Fruit fly (Drosophila melanogaster) whole organism, embryonic: ENCODE measurements around the gene CG5828.

Experiments used
- BEAF-32 ChIP-seq: fragments of 200-800 bp; sonication (Bioruptor generic); optimal IDR thresholded peaks from 3 replicates; lab custom pipeline; 2017; ENCODE audit warnings: missing biosample characterization, missing genetic modification characterization, mild to moderate bottlenecking, moderate library complexity, missing genetic modification reagents
- CG10274 ChIP-seq: fragments of 200-800 bp; sonication (Bioruptor generic); optimal IDR thresholded peaks from 3 replicates; lab custom pipeline; 2017; ENCODE audit warnings: missing biosample characterization, mild to moderate bottlenecking, missing genetic modification characterization
- CG10462 ChIP-seq: fragments of 200-800 bp; sonication (Bioruptor generic); optimal IDR thresholded peaks from 2 replicates; lab custom pipeline; 2016; ENCODE audit warnings: missing biosample characterization, missing genetic modification characterization
- CG11504 ChIP-seq: fragments of 200-800 bp; sonication (Bioruptor generic); optimal IDR thresholded peaks from 3 replicates; lab custom pipeline; 2019; ENCODE audit warnings: missing biosample characterization, mild to moderate bottlenecking, missing genetic modification characterization, moderate library complexity
- CG12155 ChIP-seq: fragments of 200-800 bp; sonication (Bioruptor generic); optimal IDR thresholded peaks from 3 replicates; lab custom pipeline; 2016; ENCODE audit warnings: missing biosample characterization, missing genetic modification characterization
- CG12391 ChIP-seq: fragments of 200-800 bp; sonication (Bioruptor generic); optimal IDR thresholded peaks from 3 replicates; lab custom pipeline; 2018; ENCODE audit warnings: missing biosample characterization, mild to moderate bottlenecking, missing genetic modification characterization, moderate library complexity
- CG12659 ChIP-seq: fragments of 200-800 bp; sonication (Bioruptor generic); optimal IDR thresholded peaks from 3 replicates; lab custom pipeline; 2017; ENCODE audit warnings: mild to moderate bottlenecking, missing biosample characterization, missing genetic modification reagents, missing genetic modification characterization
- CG13287 ChIP-seq: fragments of 200-800 bp; sonication (Bioruptor generic); IDR thresholded peaks from 2 replicates; pipeline ENCODE4 v1.3.6; 2022; ENCODE audit warnings: missing biosample characterization, missing genetic modification characterization; ENCODE audit not compliant: partially characterized antibody
- CG16813 ChIP-seq: fragments of 200-800 bp; sonication (Bioruptor generic); IDR thresholded peaks from 3 replicates; pipeline ENCODE4 v1.3.6; 2022; ENCODE audit warnings: missing biosample characterization, missing genetic modification characterization; ENCODE audit not compliant: partially characterized antibody
- CG17361 ChIP-seq: fragments of 200-800 bp; sonication (Bioruptor generic); IDR thresholded peaks from 3 replicates; pipeline ENCODE4 v1.3.6; 2022; ENCODE audit warnings: missing biosample characterization, missing genetic modification characterization
- CG2129 ChIP-seq: fragments of 200-800 bp; sonication (Bioruptor generic); IDR thresholded peaks from 2 replicates; pipeline ENCODE4 v1.3.6; 2022; ENCODE audit warnings: missing biosample characterization, missing genetic modification characterization; ENCODE audit not compliant: partially characterized antibody
- CG3065 ChIP-seq: fragments of 200-800 bp; sonication (Bioruptor generic); optimal IDR thresholded peaks from 2 replicates; lab custom pipeline; 2016; ENCODE audit warnings: missing biosample characterization, missing genetic modification characterization
- CG31441 ChIP-seq: fragments of 200-800 bp; sonication (Bioruptor generic); IDR thresholded peaks from 2 replicates; pipeline ENCODE4 v1.3.6; 2022; ENCODE audit warnings: missing biosample characterization, missing genetic modification characterization
- CG34224 ChIP-seq: fragments of 200-800 bp; sonication (Bioruptor generic); IDR thresholded peaks from 3 replicates; pipeline ENCODE4 v1.3.6; 2022; ENCODE audit warnings: missing biosample characterization, missing genetic modification characterization; ENCODE audit not compliant: partially characterized antibody
- CG34376 ChIP-seq: fragments of 200-800 bp; sonication (Bioruptor generic); optimal IDR thresholded peaks from 2 replicates; lab custom pipeline; 2018; ENCODE audit warnings: missing biosample characterization, mild to moderate bottlenecking, missing genetic modification characterization
- CG4617 ChIP-seq: fragments of 200-800 bp; sonication (Bioruptor generic); optimal IDR thresholded peaks from 3 replicates; lab custom pipeline; 2016; ENCODE audit warnings: missing biosample characterization, missing genetic modification characterization, borderline replicate concordance
- CG6791 ChIP-seq: fragments of 200-800 bp; sonication (Bioruptor generic); IDR thresholded peaks from 3 replicates; pipeline ENCODE4 v1.3.6; 2022; ENCODE audit warnings: missing biosample characterization, missing genetic modification characterization; ENCODE audit not compliant: partially characterized antibody
- CG8478 ChIP-seq: fragments of >200 bp; optimal IDR thresholded peaks from 2 replicates; lab custom pipeline; 2018
- CG9797 ChIP-seq: fragments of 200-800 bp; sonication (Bioruptor generic); optimal IDR thresholded peaks from 3 replicates; lab custom pipeline; 2018; ENCODE audit warnings: missing biosample characterization, mild to moderate bottlenecking, missing genetic modification characterization
- Dll ChIP-seq: fragments of 200-800 bp; sonication (Bioruptor generic); IDR thresholded peaks from 4 replicates; pipeline ENCODE4 v1.3.6; 2022; ENCODE audit warnings: missing biosample characterization, missing genetic modification characterization; ENCODE audit not compliant: partially characterized antibody
- Doc3 ChIP-seq: fragments of 200-800 bp; sonication (Bioruptor generic); IDR thresholded peaks from 3 replicates; pipeline ENCODE4 v1.3.6; 2022; ENCODE audit warnings: missing biosample characterization, missing genetic modification characterization; ENCODE audit not compliant: partially characterized antibody
- Dref ChIP-seq: fragments of 200-800 bp; sonication (Bioruptor generic); IDR thresholded peaks from 2 replicates; pipeline ENCODE4 v1.3.6; 2022; ENCODE audit warnings: missing biosample characterization, missing genetic modification characterization
- E2f2 ChIP-seq: fragments of 200-800 bp; sonication (Bioruptor generic); IDR thresholded peaks from 2 replicates; pipeline ENCODE4 v1.3.6; 2022; ENCODE audit warnings: missing biosample characterization, missing genetic modification characterization
- Elba2 ChIP-seq: fragments of 200-800 bp; sonication (Bioruptor generic); optimal IDR thresholded peaks from 3 replicates; lab custom pipeline; 2016; ENCODE audit warnings: missing biosample characterization, missing genetic modification characterization
- HLH4C ChIP-seq: fragments of 200-800 bp; sonication (Bioruptor generic); IDR thresholded peaks from 3 replicates; pipeline ENCODE4 v1.3.6; 2022; ENCODE audit warnings: missing biosample characterization, missing genetic modification characterization; ENCODE audit not compliant: partially characterized antibody
- MBD-R2 ChIP-seq: fragments of 200-800 bp; sonication (Bioruptor generic); IDR thresholded peaks from 2 replicates; pipeline ENCODE4 v1.3.6; 2022; ENCODE audit warnings: missing biosample characterization, missing genetic modification characterization
- MESR4 ChIP-seq: fragments of 200-800 bp; sonication (Bioruptor generic); optimal IDR thresholded peaks from 2 replicates; lab custom pipeline; 2018; ENCODE audit warnings: missing biosample characterization, mild to moderate bottlenecking, missing genetic modification characterization, moderate library complexity
- Med ChIP-seq: fragments of 200-800 bp; sonication (Bioruptor generic); peaks from one replicate; lab custom pipeline; 2016; ENCODE audit warnings: missing biosample characterization, missing genetic modification characterization, mild to moderate bottlenecking, inconsistent platforms, moderate library complexity
- Myb ChIP-seq: fragments of 200-800 bp; sonication (Bioruptor generic); optimal IDR thresholded peaks from 2 replicates; lab custom pipeline; 2016; ENCODE audit warnings: missing biosample characterization, missing genetic modification characterization
- Opbp ChIP-seq: fragments of 200-800 bp; sonication (Bioruptor generic); IDR thresholded peaks from 3 replicates; pipeline ENCODE4 v1.3.6; 2022; ENCODE audit warnings: missing biosample characterization, missing genetic modification characterization; ENCODE audit not compliant: partially characterized antibody
- Rx ChIP-seq: fragments of 200-800 bp; sonication (Bioruptor generic); IDR thresholded peaks from 2 replicates; pipeline ENCODE4 v1.3.6; 2022; ENCODE audit warnings: missing biosample characterization, missing genetic modification characterization
- Scr ChIP-seq: fragments of 200-800 bp; sonication (Bioruptor generic); IDR thresholded peaks from 2 replicates; pipeline ENCODE4 v1.3.6; 2022; ENCODE audit warnings: missing biosample characterization, missing genetic modification characterization; ENCODE audit not compliant: partially characterized antibody
- Sry-δ ChIP-seq: fragments of 200-800 bp; sonication (Bioruptor generic); optimal IDR thresholded peaks from 2 replicates; lab custom pipeline; 2016; ENCODE audit warnings: missing biosample characterization, missing genetic modification characterization
- Vsx1 ChIP-seq: fragments of 200-800 bp; sonication (Bioruptor generic); optimal IDR thresholded peaks from 2 replicates; lab custom pipeline; 2017; ENCODE audit warnings: missing biosample characterization, mild to moderate bottlenecking, missing genetic modification characterization, missing genetic modification reagents
- ato ChIP-seq: fragments of 200-800 bp; sonication (Bioruptor generic); IDR thresholded peaks from 2 replicates; pipeline ENCODE4 v1.3.6; 2022; ENCODE audit warnings: missing biosample characterization, missing genetic modification characterization; ENCODE audit not compliant: partially characterized antibody
- bbx ChIP-seq: fragments of 200-800 bp; sonication (Bioruptor generic); IDR thresholded peaks from 2 replicates; pipeline ENCODE4 v1.3.6; 2022; ENCODE audit warnings: missing biosample characterization, missing genetic modification characterization; ENCODE audit not compliant: partially characterized antibody
- hb ChIP-seq: fragments of 200-800 bp; sonication (Bioruptor generic); IDR thresholded peaks from 3 replicates; pipeline ENCODE4 v1.3.6; 2022; ENCODE audit warnings: missing biosample characterization, missing genetic modification characterization; ENCODE audit not compliant: partially characterized antibody
- inv ChIP-seq: fragments of 200-800 bp; sonication (Bioruptor generic); IDR thresholded peaks from 2 replicates; pipeline ENCODE4 v1.3.6; 2022; ENCODE audit warnings: missing biosample characterization, missing genetic modification characterization; ENCODE audit not compliant: partially characterized antibody
- knrl ChIP-seq: fragments of 200-800 bp; sonication (Bioruptor generic); IDR thresholded peaks from 3 replicates; pipeline ENCODE4 v1.3.6; 2022; ENCODE audit warnings: missing biosample characterization, missing genetic modification characterization; ENCODE audit not compliant: partially characterized antibody
- mld ChIP-seq: fragments of 200-800 bp; sonication (Bioruptor generic); IDR thresholded peaks from 3 replicates; pipeline ENCODE4 v1.3.6; 2022; ENCODE audit warnings: missing biosample characterization, missing genetic modification characterization; ENCODE audit not compliant: partially characterized antibody
- nmo ChIP-seq: fragments of 200-800 bp; sonication (Bioruptor generic); optimal IDR thresholded peaks from 2 replicates; lab custom pipeline; 2018; ENCODE audit warnings: missing biosample characterization, mild to moderate bottlenecking, missing genetic modification characterization, moderate library complexity
- phol ChIP-seq: fragments of 200-800 bp; sonication (Bioruptor generic); optimal IDR thresholded peaks from 3 replicates; lab custom pipeline; 2018; ENCODE audit warnings: missing biosample characterization, mild to moderate bottlenecking, missing genetic modification characterization, moderate library complexity
- row ChIP-seq: fragments of 200-800 bp; sonication (Bioruptor generic); IDR thresholded peaks from 3 replicates; pipeline ENCODE4 v1.3.6; 2022; ENCODE audit warnings: missing biosample characterization, missing genetic modification characterization
- stwl ChIP-seq: fragments of 200-800 bp; sonication (Bioruptor generic); optimal IDR thresholded peaks from 3 replicates; lab custom pipeline; 2018; ENCODE audit warnings: missing biosample characterization, mild to moderate bottlenecking, missing genetic modification characterization, moderate library complexity
- unc-4 ChIP-seq: fragments of 200-800 bp; sonication (Bioruptor generic); IDR thresholded peaks from 2 replicates; pipeline ENCODE4 v1.3.6; 2022; ENCODE audit warnings: missing biosample characterization, missing genetic modification characterization; ENCODE audit not compliant: partially characterized antibody
- zen2 ChIP-seq: fragments of 200-800 bp; sonication (Bioruptor generic); IDR thresholded peaks from 3 replicates; pipeline ENCODE4 v1.3.6; 2022; ENCODE audit warnings: missing biosample characterization, missing genetic modification characterization; ENCODE audit not compliant: partially characterized antibody

The CG5828 gene

dm6 chr2L:5093772-5094350 is at the start of gene CG5828:
Gene CG5828, plus strand, starts transcription at chr2L:5093976.
- TF ChIP-seq Dref, result peak; percentile 76
- TF ChIP-seq CG2129 (GFP tag; lab: Robert Waterston, UW), result peak; percentile 30; the same call in 1 of the 2 replicates
- TF ChIP-seq stwl (tag; lab: Kevin White, UChicago), result peak; percentile 25
- TF ChIP-seq Opbp, result peak; percentile 77
- peak; percentile 73 for TF ChIP-seq CG6791 (GFP tag; lab: Robert Waterston, UW)
- TF ChIP-seq Rx (GFP tag; lab: Robert Waterston, UW), result no peak
- TF ChIP-seq phol (tag; lab: Kevin White, UChicago), result peak; percentile 21
- no peak for TF ChIP-seq CG3065 (GFP tag; lab: Kevin White, UChicago)
- peak; percentile 71; the same call in 2 of the 3 replicates for TF ChIP-seq hb
- TF ChIP-seq Dll (GFP tag; lab: Robert Waterston, UW), result peak; percentile 74; the same call in 3 of the 4 replicates
- peak; percentile 15; the same call in 1 of the 2 replicates for TF ChIP-seq CG31441 (GFP tag; lab: Robert Waterston, UW)
- peak; percentile 54 for TF ChIP-seq Elba2 (GFP tag; lab: Kevin White, UChicago)
- TF ChIP-seq Sry-δ (GFP tag; lab: Kevin White, UChicago), result peak; percentile 13
- TF ChIP-seq CG8478 (lab: Kevin White, UChicago), result no peak
- TF ChIP-seq CG16813 (GFP tag; lab: Robert Waterston, UW), result peak; percentile 77
- TF ChIP-seq CG12155 (GFP tag; lab: Kevin White, UChicago), result no peak
- peak; percentile 45 for TF ChIP-seq Myb (GFP tag; lab: Kevin White, UChicago)
- no peak for TF ChIP-seq CG34376
- TF ChIP-seq CG12659, result peak; percentile 47
- peak; percentile 70 for TF ChIP-seq HLH4C
- peak; percentile 67; the same call in 2 of the 3 replicates for TF ChIP-seq Doc3 (GFP tag; lab: Robert Waterston, UW)
- peak; percentile 63 for TF ChIP-seq CG9797 (GFP tag; lab: Kevin White, UChicago)
- TF ChIP-seq CG34224 (GFP tag; lab: Robert Waterston, UW), result peak; percentile 65
- TF ChIP-seq BEAF-32, result peak; percentile 84
- TF ChIP-seq CG11504, result peak; percentile 22
- TF ChIP-seq bbx (GFP tag; lab: Robert Waterston, UW), result peak; percentile 64
- TF ChIP-seq knrl (GFP tag; lab: Robert Waterston, UW), result peak; percentile 71; the same call in 2 of the 3 replicates
- peak; percentile 44; the same call in 1 of the 3 replicates for TF ChIP-seq zen2 (GFP tag; lab: Robert Waterston, UW)
- peak; percentile 54 for TF ChIP-seq inv (GFP tag; lab: Robert Waterston, UW)
- TF ChIP-seq CG12391 (tag; lab: Kevin White, UChicago), result peak; percentile 27
- TF ChIP-seq MESR4 (GFP tag; lab: Kevin White, UChicago), result peak; percentile 79
- peak; percentile 45; the same call in 1 of the 2 replicates for TF ChIP-seq E2f2
- TF ChIP-seq CG10274 (GFP tag; lab: Kevin White, UChicago), result no peak
- peak; percentile 63 for TF ChIP-seq CG13287 (GFP tag; lab: Robert Waterston, UW)
- TF ChIP-seq ato (GFP tag; lab: Robert Waterston, UW), result 0 out of 2 replicates have a peak, but pooled peaks have one; percentile 13
- peak; percentile 86 for TF ChIP-seq Med (GFP tag; lab: Kevin White, UChicago)
- TF ChIP-seq CG10462 (GFP tag; lab: Kevin White, UChicago), result peak; percentile 52
- no peak for TF ChIP-seq Vsx1 (GFP tag; lab: Kevin White, UChicago)
- TF ChIP-seq CG17361 (GFP tag; lab: Robert Waterston, UW), result no peak; the same call in 2 of the 3 replicates
- peak; percentile 51; the same call in 1 of the 3 replicates for TF ChIP-seq mld (GFP tag; lab: Robert Waterston, UW)
- peak; percentile 70; the same call in 1 of the 2 replicates for TF ChIP-seq unc-4 (GFP tag; lab: Robert Waterston, UW)
- peak; percentile 58 for TF ChIP-seq MBD-R2 (GFP tag; lab: Robert Waterston, UW)
- peak; percentile 69 for TF ChIP-seq row (GFP tag; lab: Robert Waterston, UW)
- peak; percentile 79 for TF ChIP-seq Scr
- TF ChIP-seq CG4617 (GFP tag; lab: Kevin White, UChicago), result peak; percentile 56
- TF ChIP-seq nmo (GFP tag; lab: Kevin White, UChicago), result peak; percentile 39
